Worm (Caenorhabditis elegans): ENCODE data around the gene nlp-36.

The nlp-36 gene

DNA sequence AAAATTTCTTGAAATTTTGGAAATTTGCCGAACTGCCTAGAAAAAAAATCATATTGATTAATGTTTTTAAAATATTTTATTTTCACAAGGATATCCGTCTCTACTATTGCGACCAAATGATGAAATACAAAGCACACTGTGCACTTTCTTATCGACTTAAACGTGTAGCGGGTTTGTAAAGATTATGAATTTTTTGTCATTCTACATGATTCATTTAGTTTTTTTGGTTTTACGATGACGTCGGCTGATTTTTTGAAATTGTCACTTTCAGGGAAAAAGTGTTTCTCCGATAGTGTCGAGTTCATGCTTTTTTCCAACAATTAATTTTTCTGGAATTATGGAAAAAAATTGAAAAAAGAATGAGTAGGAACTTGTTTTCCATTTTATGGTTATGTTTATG lies 12.0 kb upstream of the nlp-36 start:
- TF ChIP-seq nhr-80 (tag; optimal IDR thresholded peaks at IDR 0.05) = peak; percentile 53
- no peak for TF ChIP-seq somi-1 (GFP tag; optimal IDR thresholded peaks at IDR 0.05)

DNA sequence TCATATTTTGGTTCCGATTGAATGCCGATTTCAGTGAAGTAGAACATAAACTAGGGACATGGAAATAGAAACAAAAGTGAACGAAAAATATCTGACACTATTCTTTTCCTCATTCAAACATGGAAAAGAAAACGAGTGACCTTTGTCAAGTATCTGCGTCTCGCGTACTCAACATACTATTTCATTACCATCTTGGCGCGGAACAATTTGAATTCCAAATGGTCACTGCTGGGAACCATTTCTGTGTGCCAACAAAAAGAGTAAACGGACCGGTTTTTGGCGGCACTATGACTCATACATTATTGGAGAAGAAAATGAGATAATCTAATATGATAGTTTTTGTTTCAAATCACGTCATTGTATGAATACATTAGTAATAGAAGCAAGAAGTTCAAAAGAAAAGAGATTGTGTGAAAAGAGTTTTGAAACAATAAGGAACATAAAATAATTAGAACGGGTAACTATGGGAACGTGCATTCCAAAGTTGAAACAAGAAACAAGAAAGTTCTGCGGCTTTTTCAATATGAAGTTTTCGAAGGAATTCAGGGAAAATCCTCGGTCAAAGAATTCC lies 6.0 kb upstream of the nlp-36 start:
- TF ChIP-seq ceh-79 (tag; optimal IDR thresholded peaks at IDR 0.05) (no peak), gei-17 (GFP tag; optimal IDR thresholded peaks at IDR 0.05) (no peak), lin-40 (tag; optimal IDR thresholded peaks at IDR 0.05) (no peak), Y56A3A.18 (GFP tag; IDR thresholded peaks at IDR 0.05) (no peak), egl-18 (GFP tag; IDR thresholded peaks at IDR 0.05) (no peak), madf-10 (tag; optimal IDR thresholded peaks at IDR 0.05) (no peak), snpc-4 (GFP tag; optimal IDR thresholded peaks at IDR 0.05) (no peak), snpc-4 (tag; optimal IDR thresholded peaks at IDR 0.05) (no peak), F49E8.2 (tag; optimal IDR thresholded peaks at IDR 0.05; ENCODE audit: insufficient read depth) (no peak), lin-35 (GFP tag; optimal IDR thresholded peaks at IDR 0.05) (no peak)

DNA sequence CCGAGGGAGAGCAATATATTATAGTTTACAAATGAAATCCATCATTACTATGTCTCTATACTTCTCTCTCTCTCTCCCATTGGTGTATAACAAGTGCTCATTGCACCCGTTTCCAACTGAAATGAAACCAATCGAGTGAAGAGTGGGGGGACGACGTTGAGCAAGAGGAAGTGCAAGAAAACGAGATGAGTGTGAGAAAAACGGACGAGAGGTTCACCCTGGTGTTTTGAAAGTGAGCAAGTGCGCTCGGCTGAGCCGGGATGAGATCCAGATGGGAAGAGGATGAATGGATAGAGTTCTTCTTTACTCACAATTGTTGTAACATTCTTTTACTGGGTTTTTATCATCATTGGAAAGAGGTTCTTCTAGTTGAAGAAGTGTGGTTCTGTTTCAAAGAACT lies 4.8 kb upstream of the nlp-36 start:
- TF ChIP-seq ceh-27 (GFP tag; optimal IDR thresholded peaks at IDR 0.05) (peak; percentile 20), mcd-1 (GFP tag; IDR thresholded peaks at IDR 0.05) (0 out of 2 replicates have a peak, but pooled peaks have one; percentile 25), hmg-1.2 (GFP tag; IDR thresholded peaks at IDR 0.05) (no peak), lir-1 (GFP tag; conservative IDR thresholded peaks at IDR 0.05) (no peak), B0019.2 (GFP tag; conservative IDR thresholded peaks at IDR 0.05) (no peak), madf-6 (GFP tag; IDR thresholded peaks at IDR 0.05) (no peak), lin-35 (GFP tag; optimal IDR thresholded peaks at IDR 0.05) (peak in 1 of 3 experiments; percentile 19), mxl-1 (tag; optimal IDR thresholded peaks at IDR 0.05) (no peak), lag-1 (GFP tag; IDR thresholded peaks at IDR 0.05) (no peak), mes-4 (tag; optimal IDR thresholded peaks at IDR 0.05) (no peak)

DNA sequence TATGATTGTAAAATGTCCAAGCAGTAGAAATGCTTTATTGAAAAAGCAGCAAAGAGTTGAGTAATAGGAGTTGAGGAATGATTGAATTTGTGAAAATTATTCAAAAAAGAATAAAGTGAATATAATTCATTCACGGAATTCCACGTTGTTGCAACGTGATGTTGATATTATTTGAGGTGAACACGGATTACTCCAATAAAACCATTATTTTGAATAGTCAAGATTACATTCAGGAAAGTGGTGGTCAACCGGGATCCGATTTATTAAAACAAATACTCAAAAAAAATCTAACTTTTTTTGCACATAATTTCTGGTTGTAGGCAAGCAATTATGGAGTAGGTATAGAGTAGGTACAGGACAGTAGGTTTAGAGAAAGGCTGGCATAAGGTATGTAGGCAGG lies 3.2 kb upstream of the nlp-36 start, which contains the start of gene bre-3:
bre-3 (minus strand) TSS at position 101 of the 400 bp plus-strand sequence.
- TF ChIP-seq B0035.1 (tag; optimal IDR thresholded peaks at IDR 0.05) (no peak), ceh-58 (GFP tag; IDR thresholded peaks at IDR 0.05) (no peak), ztf-28 (GFP tag; IDR thresholded peaks at IDR 0.05) (no peak), him-1 (tag; optimal IDR thresholded peaks at IDR 0.05) (no peak), pha-4 (tag; optimal IDR thresholded peaks at IDR 0.05) (no peak), akir-1 (GFP tag; optimal IDR thresholded peaks at IDR 0.05) (no peak), F52B5.7 (tag; optimal IDR thresholded peaks at IDR 0.05) (no peak), ztf-18 (tag; optimal IDR thresholded peaks at IDR 0.05) (no peak)

DNA sequence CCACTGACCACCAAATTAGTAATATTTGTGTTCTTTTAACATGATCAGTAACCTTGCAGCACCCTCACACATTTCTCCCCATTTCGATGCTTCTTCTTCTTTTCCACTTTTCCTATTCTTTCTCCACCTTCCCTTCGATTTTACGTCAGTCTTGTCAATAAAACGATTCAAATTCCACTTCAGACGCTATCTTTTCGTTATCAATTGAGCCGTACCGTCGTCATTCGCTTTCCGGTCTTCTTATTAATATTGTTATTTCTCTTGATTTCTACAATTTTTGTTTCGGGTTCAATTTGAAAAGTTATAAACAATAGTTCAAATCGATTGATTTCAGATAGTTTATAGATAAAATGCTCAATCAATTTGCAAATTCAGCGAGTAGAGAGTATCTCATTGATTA lies 1.1 kb upstream of the nlp-36 start:
- no peak for TF ChIP-seq F37B4.10 (GFP tag; IDR thresholded peaks at IDR 0.05)
- TF ChIP-seq nhr-80 (tag; optimal IDR thresholded peaks at IDR 0.05) = peak; percentile 55

DNA sequence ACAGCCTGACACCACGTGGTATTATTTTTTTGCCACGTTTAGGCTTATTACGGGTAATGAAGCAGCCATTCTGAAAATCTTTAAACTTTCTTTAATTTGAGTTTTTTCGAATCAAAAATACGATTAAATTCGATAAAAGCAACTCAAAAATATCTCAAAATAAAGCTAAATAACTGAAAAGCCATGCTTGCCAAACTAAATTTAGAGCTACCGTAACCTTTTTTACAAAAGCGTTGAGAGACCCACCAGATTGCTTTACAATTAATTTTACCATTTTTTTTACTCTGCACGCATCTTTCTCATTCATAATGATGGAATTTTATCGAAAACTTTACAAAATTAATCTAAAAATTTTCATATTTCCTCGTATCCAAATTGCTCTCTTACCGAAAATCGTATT lies 504 bp upstream of the nlp-36 start:
- TF ChIP-seq lsl-1 (GFP tag; optimal IDR thresholded peaks at IDR 0.05) (peak; percentile 70), B0035.1 (tag; optimal IDR thresholded peaks at IDR 0.05) (no peak), madf-8 (GFP tag; conservative IDR thresholded peaks at IDR 0.05) (peak; percentile 73), ztf-18 (tag; optimal IDR thresholded peaks at IDR 0.05) (no peak), nhr-120 (GFP tag; IDR thresholded peaks at IDR 0.05) (no peak), lin-26 (GFP tag; IDR thresholded peaks at IDR 0.05) (no peak)
